Worm (Caenorhabditis elegans) whole organism, L1 larva: ENCODE data around the gene lcmt-1.
A peak's percentile ranks its signal among the peaks of the same experiment; 100 is the strongest.

ENCODE experiments used
- F16B12.6 ChIP-seq: fragments of 150-350 bp; optimal IDR thresholded peaks from 2 replicates; lab custom pipeline; 2014; ENCODE audit warnings: missing biosample characterization, missing genetic modification characterization
- ceh-90 ChIP-seq: sonication (generic microtip); optimal IDR thresholded peaks from 2 replicates; lab custom pipeline; 2016; ENCODE audit warnings: missing genetic modification characterization, missing compliant biosample characterization
- ces-1 ChIP-seq: fragments of 150-350 bp; optimal IDR thresholded peaks from 2 replicates; lab custom pipeline; 2014; ENCODE audit warnings: missing biosample characterization, missing genetic modification reagents, missing genetic modification characterization
- fos-1 ChIP-seq: fragments of 150-350 bp; optimal IDR thresholded peaks from 2 replicates; lab custom pipeline; 2014; ENCODE audit warnings: missing biosample characterization, missing genetic modification characterization
- nhr-19 ChIP-seq: fragments of 200-800 bp; sonication (Bioruptor generic); conservative IDR thresholded peaks from 2 replicates; pipeline ENCODE4 v1.3.6; 2022; ENCODE audit warnings: missing genetic modification characterization, missing compliant biosample characterization
- skn-1 ChIP-seq: fragments of 150-350 bp; optimal IDR thresholded peaks from 2 replicates; lab custom pipeline; 2014; ENCODE audit warnings: missing biosample characterization, missing genetic modification characterization
- tbx-2 ChIP-seq: sonication (generic microtip); optimal IDR thresholded peaks from 2 replicates; lab custom pipeline; 2016; ENCODE audit warnings: missing genetic modification characterization, missing compliant biosample characterization
- unc-62 ChIP-seq: fragments of 150-350 bp; optimal IDR thresholded peaks from 2 replicates; lab custom pipeline; 2014; ENCODE audit warnings: missing biosample characterization, missing genetic modification reagents, missing genetic modification characterization

ce11 chrIII:4332543-4333042 lies 10.7 kb upstream of the lcmt-1 start, which contains the start of gene cdk-12:
- TF ChIP-seq skn-1 (tag; lab: Kevin White, UChicago) = peak; percentile 66
- no peak for TF ChIP-seq ceh-90
- no peak for TF ChIP-seq unc-62
- no peak for TF ChIP-seq F16B12.6 (tag; lab: Kevin White, UChicago)
- TF ChIP-seq tbx-2 = peak; percentile 28
- no peak for TF ChIP-seq fos-1 (tag; lab: Kevin White, UChicago)
- TF ChIP-seq nhr-19 = peak; percentile 29
- no peak for TF ChIP-seq ces-1 (GFP tag; lab: Kevin White, UChicago)
